Fruit fly (Drosophila melanogaster): Measurements from ENCODE around the gene CG33159.

CG33159 gene

dm6 chr3L:3249997-3250774 lies 45.9 kb upstream of the CG33159 start (continued):
- peak; percentile 83 for TF ChIP-seq unpg (GFP tag; optimal IDR thresholded peaks at IDR 0.05)
- TF ChIP-seq Bteb2 (GFP tag; optimal IDR thresholded peaks at IDR 0.05), result peak; percentile 96
- TF ChIP-seq Six4 (GFP tag; optimal IDR thresholded peaks at IDR 0.05), result peak; percentile 94
- TF ChIP-seq tup (GFP tag; optimal IDR thresholded peaks at IDR 0.05), result peak; percentile 71
- peak; percentile 95 for TF ChIP-seq mam (GFP tag; optimal IDR thresholded peaks at IDR 0.05)
- TF ChIP-seq wek (GFP tag; optimal IDR thresholded peaks at IDR 0.05), result no peak
- peak; percentile 45; the same call in 1 of the 2 replicates for TF ChIP-seq Bgb (GFP tag; IDR thresholded peaks at IDR 0.05; ENCODE audit: partially characterized antibody)
- TF ChIP-seq az2 (GFP tag; optimal IDR thresholded peaks at IDR 0.05), result peak; percentile 97
- TF ChIP-seq eve (GFP tag; optimal IDR thresholded peaks at IDR 0.05), result peak in 1 of 2 experiments; percentile 99
- peak; percentile 12 for TF ChIP-seq CG15479 (GFP tag; optimal IDR thresholded peaks at IDR 0.05)
- peak; percentile 58 for TF ChIP-seq exex (tag; optimal IDR thresholded peaks at IDR 0.05)
- TF ChIP-seq CG12744 (GFP tag; optimal IDR thresholded peaks at IDR 0.05), result peak; percentile 92
- peak; percentile 38 for TF ChIP-seq MTF-1 (GFP tag; optimal IDR thresholded peaks at IDR 0.05; ENCODE audit: borderline replicate concordance)
- TF ChIP-seq gsb-n (tag; optimal IDR thresholded peaks at IDR 0.05), result peak; percentile 91
- peak; percentile 72; the same call in 1 of the 2 replicates for TF ChIP-seq CG11085 (GFP tag; IDR thresholded peaks at IDR 0.05)
- peak; percentile 96 for TF ChIP-seq dmrt99B (tag; optimal IDR thresholded peaks at IDR 0.05)
- peak; percentile 91 for TF ChIP-seq CG1233 (GFP tag; optimal IDR thresholded peaks at IDR 0.05)
- TF ChIP-seq Vsx1 (GFP tag; optimal IDR thresholded peaks at IDR 0.05), result peak; percentile 83
- TF ChIP-seq CG17328 (GFP tag; IDR thresholded peaks at IDR 0.05), result peak; percentile 77
- peak; percentile 96 for TF ChIP-seq phol (tag; optimal IDR thresholded peaks at IDR 0.05)
- TF ChIP-seq disco-r (GFP tag; optimal IDR thresholded peaks at IDR 0.05), result peak; percentile 94
- peak; percentile 94 for TF ChIP-seq CG10147 (GFP tag; optimal IDR thresholded peaks at IDR 0.05)
- TF ChIP-seq B-H1 (GFP tag; IDR thresholded peaks at IDR 0.05), result peak; percentile 71
- peak; percentile 82 for TF ChIP-seq CG32532 (GFP tag; IDR thresholded peaks at IDR 0.05)
- peak; percentile 97 for TF ChIP-seq CG10209 (GFP tag; optimal IDR thresholded peaks at IDR 0.05)
- TF ChIP-seq CG9215 (GFP tag; IDR thresholded peaks at IDR 0.05), result peak; percentile 87
- TF ChIP-seq CG33213 (GFP tag; optimal IDR thresholded peaks at IDR 0.05), result peak; percentile 87
- TF ChIP-seq Lpt (GFP tag; optimal IDR thresholded peaks at IDR 0.05), result no peak
- peak; percentile 95 for TF ChIP-seq CHES-1-like (GFP tag; optimal IDR thresholded peaks at IDR 0.05)
- TF ChIP-seq CG16815 (GFP tag; optimal IDR thresholded peaks at IDR 0.05), result peak; percentile 97
- TF ChIP-seq sug (tag; optimal IDR thresholded peaks at IDR 0.05), result peak; percentile 92
- TF ChIP-seq CG11398 (GFP tag; optimal IDR thresholded peaks at IDR 0.05), result peak; percentile 90
- no peak for TF ChIP-seq knrl (GFP tag; IDR thresholded peaks at IDR 0.05; ENCODE audit: partially characterized antibody)
- TF ChIP-seq slou (GFP tag; optimal IDR thresholded peaks at IDR 0.05), result peak; percentile 91
- TF ChIP-seq Neu2 (GFP tag; optimal IDR thresholded peaks at IDR 0.05; ENCODE audit: borderline replicate concordance), result peak; percentile 64
- peak; percentile 66 for TF ChIP-seq Oaz (GFP tag; IDR thresholded peaks at IDR 0.05)
- peak; percentile 79 for TF ChIP-seq CG3163 (GFP tag; optimal IDR thresholded peaks at IDR 0.05)
- TF ChIP-seq fd96Cb (tag; optimal IDR thresholded peaks at IDR 0.05), result peak; percentile 93
- no peak for TF ChIP-seq bigmax (GFP tag; optimal IDR thresholded peaks at IDR 0.05)
- peak; percentile 92 for TF ChIP-seq NC2β (GFP tag; optimal IDR thresholded peaks at IDR 0.05)
- TF ChIP-seq ssp (GFP tag; IDR thresholded peaks at IDR 0.05), result peak; percentile 72
- TF ChIP-seq Taf1 (GFP tag; IDR thresholded peaks at IDR 0.05), result peak; percentile 78; the same call in 1 of the 2 replicates
- no peak for TF ChIP-seq lov (optimal IDR thresholded peaks at IDR 0.05)
- TF ChIP-seq lov (GFP tag; IDR thresholded peaks at IDR 0.05), result peak; percentile 61; the same call in 1 of the 3 replicates
- peak; percentile 78 for TF ChIP-seq CG12299 (tag; optimal IDR thresholded peaks at IDR 0.05)
- peak; percentile 93 for TF ChIP-seq org-1 (GFP tag; optimal IDR thresholded peaks at IDR 0.05)
- peak; percentile 94 for TF ChIP-seq ems (GFP tag; optimal IDR thresholded peaks at IDR 0.05)
- peak; percentile 78 for TF ChIP-seq fd64A (GFP tag; optimal IDR thresholded peaks at IDR 0.05)
- TF ChIP-seq toy (GFP tag; IDR thresholded peaks at IDR 0.05), result no peak
